Fruit fly (Drosophila melanogaster): Measurements from ENCODE around the gene vari.

DNA sequence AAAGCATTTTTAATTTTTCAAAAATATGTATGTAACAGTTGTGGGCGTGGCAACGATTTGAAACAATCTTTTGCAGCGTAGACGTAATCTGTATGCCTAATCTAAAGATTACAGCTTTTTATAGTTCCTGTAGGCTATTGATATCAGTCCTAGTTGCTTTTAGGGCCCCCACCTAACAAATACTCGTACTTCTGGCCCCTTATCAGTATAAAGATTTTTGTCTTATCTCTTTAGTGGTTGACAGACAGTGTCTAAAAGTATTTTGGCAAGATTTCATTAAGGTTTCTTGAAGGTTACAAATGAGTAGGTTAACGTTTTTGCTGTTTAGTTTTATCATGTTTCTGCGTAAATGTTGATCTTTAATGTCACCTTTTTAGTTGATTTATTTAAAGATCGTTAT is 31.9 kb upstream of the vari start:
- TF ChIP-seq Sin3A (optimal IDR thresholded peaks at IDR 0.05) (no peak), Myc (optimal IDR thresholded peaks at IDR 0.05) (no peak), insv (optimal IDR thresholded peaks at IDR 0.05) (no peak), psq (optimal IDR thresholded peaks at IDR 0.05) (no peak), ttk (optimal IDR thresholded peaks at IDR 0.05) (no peak)

Measured in Kc167 (cell line).